Worm (Caenorhabditis elegans) whole organism, young adult: ENCODE data around the gene sma-4.

Source experiments
- B0019.2 ChIP-seq: fragments of 200-800 bp; sonication (Bioruptor generic); conservative IDR thresholded peaks from 2 replicates; pipeline ENCODE4 v1.3.6; 2022; ENCODE audit warnings: missing genetic modification reagents, missing genetic modification characterization, missing compliant biosample characterization
- B0035.1 ChIP-seq: sonication (generic microtip); optimal IDR thresholded peaks from 2 replicates; lab custom pipeline; 2016; ENCODE audit warnings: missing genetic modification characterization, mild to moderate bottlenecking, missing compliant biosample characterization, missing genotype, missing genetic modification reagents
- B0261.1 ChIP-seq: sonication (generic microtip); optimal IDR thresholded peaks from 2 replicates; lab custom pipeline; 2016; ENCODE audit warnings: mild to moderate bottlenecking, missing genetic modification characterization, moderate library complexity, missing compliant biosample characterization
- F39B2.1 ChIP-seq: fragments of 200-800 bp; sonication (Bioruptor generic); IDR thresholded peaks from 2 replicates; pipeline ENCODE4 v1.3.6; 2022; ENCODE audit warnings: missing genetic modification reagents, missing genetic modification characterization, missing compliant biosample characterization
- F52B5.7 ChIP-seq: sonication (generic microtip); optimal IDR thresholded peaks from 2 replicates; lab custom pipeline; 2016; ENCODE audit warnings: mild to moderate bottlenecking, missing genetic modification characterization, missing compliant biosample characterization
- K12H6.12 ChIP-seq: fragments of 200-800 bp; sonication (Bioruptor generic); optimal IDR thresholded peaks from 2 replicates; lab custom pipeline; 2018; ENCODE audit warnings: mild to moderate bottlenecking, missing genetic modification characterization, missing compliant biosample characterization
- Y53F4B.3 ChIP-seq: fragments of 200-800 bp; sonication (Bioruptor generic); IDR thresholded peaks from 2 replicates; pipeline ENCODE4 v1.3.6; 2022; ENCODE audit warnings: missing genetic modification reagents, missing genetic modification characterization, missing compliant biosample characterization
- Y53G8AR.9 ChIP-seq: fragments of 200-800 bp; sonication (Bioruptor generic); conservative IDR thresholded peaks from 2 replicates; pipeline ENCODE4 v1.3.6; 2022; ENCODE audit warnings: missing genetic modification reagents, missing genetic modification characterization, missing compliant biosample characterization
- Y56A3A.18 ChIP-seq: fragments of 200-800 bp; sonication (Bioruptor generic); IDR thresholded peaks from 2 replicates; pipeline ENCODE4 v1.3.6; 2022; ENCODE audit warnings: missing genetic modification reagents, missing genetic modification characterization, missing compliant biosample characterization
- ccch-3 ChIP-seq: fragments of 200-800 bp; sonication (Bioruptor generic); optimal IDR thresholded peaks from 2 replicates; lab custom pipeline; 2018; ENCODE audit warnings: mild to moderate bottlenecking, missing genetic modification characterization, missing compliant biosample characterization
- cebp-1 ChIP-seq, 2 experiments: fragments of 200-800 bp in 1 of 2; sonication (Bioruptor generic) in 1 of 2; sonication (generic microtip) in 1 of 2; IDR thresholded peaks in 1 of 2; optimal IDR thresholded peaks in 1 of 2; 2 replicates each; pipeline versions ENCODE4 v1.3.6 to Lab custom; 2017 to 2022; ENCODE audit warnings: missing compliant biosample characterization in 2 of 2, missing genetic modification characterization in 2 of 2, mild to moderate bottlenecking in 1 of 2, missing genetic modification reagents in 1 of 2, moderate library complexity in 1 of 2
- chd-7 ChIP-seq: sonication (generic microtip); optimal IDR thresholded peaks from 2 replicates; lab custom pipeline; 2016; ENCODE audit warnings: mild to moderate bottlenecking, missing genetic modification characterization, moderate library complexity, missing compliant biosample characterization
- dpff-1 ChIP-seq: sonication (generic microtip); optimal IDR thresholded peaks from 2 replicates; lab custom pipeline; 2017; ENCODE audit warnings: mild to moderate bottlenecking, missing genetic modification characterization, missing compliant biosample characterization
- efl-1 ChIP-seq: fragments of 150-350 bp; optimal IDR thresholded peaks from 2 replicates; lab custom pipeline; 2014; ENCODE audit warnings: missing biosample characterization, missing genetic modification reagents, missing genetic modification characterization
- ekl-4 ChIP-seq: fragments of 200-800 bp; sonication (Bioruptor generic); IDR thresholded peaks from 2 replicates; pipeline ENCODE4 v1.3.6; 2022; ENCODE audit warnings: missing genetic modification reagents, missing genetic modification characterization, missing compliant biosample characterization
- hrde-1 ChIP-seq: sonication (generic microtip); optimal IDR thresholded peaks from 2 replicates; lab custom pipeline; 2016; ENCODE audit warnings: missing genetic modification characterization, mild to moderate bottlenecking, missing compliant biosample characterization, moderate library complexity, missing genotype, missing genetic modification reagents, borderline replicate concordance
- let-607 ChIP-seq, 2 experiments: fragments of 200-800 bp in 1 of 2; sonication (Bioruptor generic) in 1 of 2; sonication (generic microtip) in 1 of 2; optimal IDR thresholded peaks; 2 replicates each; lab custom pipeline; 2016 to 2018; ENCODE audit warnings: mild to moderate bottlenecking in 2 of 2, missing compliant biosample characterization in 2 of 2, missing genetic modification characterization in 2 of 2, moderate library complexity in 2 of 2, missing genotype in 1 of 2
- lin-35 ChIP-seq, 3 experiments: fragments of 150-350 bp in 2 of 3; sonication (generic microtip) in 1 of 3; optimal IDR thresholded peaks; 2 replicates each; lab custom pipeline; 2014 to 2018; ENCODE audit warnings: missing biosample characterization in 3 of 3, missing genetic modification characterization in 3 of 3, missing genetic modification reagents in 3 of 3
- lin-54 ChIP-seq: fragments of 200-800 bp; sonication (Bioruptor generic); optimal IDR thresholded peaks from 2 replicates; lab custom pipeline; 2018; ENCODE audit warnings: mild to moderate bottlenecking, missing genetic modification characterization, missing compliant biosample characterization
- lir-1 ChIP-seq: fragments of 200-800 bp; sonication (Bioruptor generic); conservative IDR thresholded peaks from 2 replicates; pipeline ENCODE4 v1.3.6; 2022; ENCODE audit warnings: missing genetic modification reagents, missing genetic modification characterization, missing compliant biosample characterization
- lsy-27 ChIP-seq: sonication (generic microtip); optimal IDR thresholded peaks from 2 replicates; lab custom pipeline; 2017; ENCODE audit warnings: missing genetic modification characterization, mild to moderate bottlenecking, missing compliant biosample characterization, antibody characterized with exemption, missing genotype, borderline replicate concordance; ENCODE audit not compliant: insufficient read depth
- nhr-80 ChIP-seq: sonication (generic microtip); optimal IDR thresholded peaks from 2 replicates; lab custom pipeline; 2016; ENCODE audit warnings: missing genetic modification characterization, missing compliant biosample characterization
- sea-2 ChIP-seq: fragments of 200-800 bp; sonication (Bioruptor generic); IDR thresholded peaks from 2 replicates; pipeline ENCODE4 v1.3.6; 2022; ENCODE audit warnings: missing genetic modification characterization, missing compliant biosample characterization
- tlf-1 ChIP-seq: fragments of 200-800 bp; sonication (Bioruptor generic); optimal IDR thresholded peaks from 2 replicates; lab custom pipeline; 2018; ENCODE audit warnings: mild to moderate bottlenecking, missing genetic modification characterization, missing compliant biosample characterization

The sma-4 gene

ce11 chrIII:5864270-5864669 is 48.2 kb downstream of the sma-4 start, which contains the start of gene rabn-5:
Gene rabn-5, plus strand, starts transcription at chrIII:5864553.
- TF ChIP-seq sea-2 (GFP tag; lab: Robert Waterston, UW): no peak
- TF ChIP-seq lsy-27 (tag; lab: Kevin White, UChicago): no peak
- TF ChIP-seq chd-7: no peak
- TF ChIP-seq Y56A3A.18 (GFP tag; lab: Robert Waterston, UW): no peak
- TF ChIP-seq dpff-1 (tag; lab: Kevin White, UChicago): no peak
- no peak for TF ChIP-seq cebp-1 (GFP tag; IDR thresholded peaks at IDR 0.05; lab: Robert Waterston, UW)
- peak; percentile 7 for TF ChIP-seq cebp-1 (tag; optimal IDR thresholded peaks at IDR 0.05; lab: Kevin White, UChicago)
- TF ChIP-seq Y53G8AR.9: no peak
- TF ChIP-seq, all 124 proteins: peak for 1

ce11 chrIII:5868401-5868800 is 52.4 kb downstream of the sma-4 start, which contains the start of gene eng-1:
Gene eng-1, minus strand, starts transcription at chrIII:5868501.
- TF ChIP-seq Y53F4B.3: no peak

DNA sequence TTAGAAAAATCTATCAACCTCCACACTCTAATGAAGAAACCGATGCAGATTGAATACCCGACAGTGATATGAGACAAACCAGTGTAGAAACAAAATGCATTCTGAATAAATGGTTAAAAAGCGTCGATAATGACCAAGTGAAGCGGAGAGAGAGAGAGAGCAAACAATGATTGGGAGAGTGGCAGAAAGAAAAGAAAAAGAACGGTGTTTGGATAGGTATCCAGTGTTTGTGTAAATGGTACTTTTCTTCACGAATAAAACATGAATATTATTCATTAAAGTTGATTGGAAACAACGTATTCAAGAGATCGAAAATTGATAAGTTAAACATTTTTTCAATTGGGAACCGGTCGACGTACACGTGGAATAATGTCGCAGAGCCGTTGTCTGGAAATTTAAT is 53.4 kb downstream of the sma-4 start, which contains the start of gene F01F1.15:
Gene F01F1.15, minus strand, starts transcription at position 101 of the 400 bp plus-strand sequence.
- TF ChIP-seq Y53F4B.3 (no peak), ccch-3 (GFP tag; lab: Kevin White, UChicago) (no peak), B0035.1 (tag; lab: Kevin White, UChicago) (no peak), ekl-4 (no peak), efl-1 (GFP tag; lab: Kevin White, UChicago) (no peak), lir-1 (GFP tag; lab: Robert Waterston, UW) (no peak), F39B2.1 (GFP tag; lab: Robert Waterston, UW) (no peak), F52B5.7 (tag; lab: Kevin White, UChicago) (no peak), nhr-80 (tag; lab: Kevin White, UChicago) (no peak), tlf-1 (GFP tag; lab: Kevin White, UChicago) (no peak), hrde-1 (tag; lab: Kevin White, UChicago) (no peak), lin-54 (GFP tag; lab: Kevin White, UChicago) (no peak), K12H6.12 (tag; lab: Kevin White, UChicago) (no peak), B0261.1 (tag; lab: Kevin White, UChicago) (no peak), lin-35 (GFP tag; optimal IDR thresholded peaks at IDR 0.05; lab: Kevin White, UChicago) (no peak), B0019.2 (GFP tag; lab: Robert Waterston, UW) (no peak), let-607 (tag; optimal IDR thresholded peaks at IDR 0.05; lab: Kevin White, UChicago) (no peak)
